Worm (Caenorhabditis elegans) whole organism, L3 larva: ENCODE measurements around the gene C30G4.4.

Experiments used
- nhr-11 ChIP-seq: fragments of 150-350 bp; optimal IDR thresholded peaks from 2 replicates; lab custom pipeline; 2014; ENCODE audit warnings: missing biosample characterization, missing genetic modification characterization
- pha-4 ChIP-seq: fragments of 150-350 bp; optimal IDR thresholded peaks from 2 replicates; lab custom pipeline; 2014; ENCODE audit warnings: missing biosample characterization, missing genetic modification reagents, missing genetic modification characterization

- TF ChIP-seq nhr-11 (tag; lab: Kevin White, UChicago) (no peak), pha-4 (tag; lab: Kevin White, UChicago) (no peak)
These were observed 30.4 kb downstream of the C30G4.4 start for ce11 chrX:17041571-17041970.
